Worm (Caenorhabditis elegans) whole organism, L2 larva: ENCODE results near the gene clec-60.

ENCODE experiments used
- ZK546.5 ChIP-seq: sonication (generic microtip); optimal IDR thresholded peaks from 2 replicates; lab custom pipeline; 2017; ENCODE audit warnings: missing biosample characterization, missing genetic modification characterization
- ama-1 ChIP-seq: fragments of 150-350 bp; optimal IDR thresholded peaks from 2 replicates; lab custom pipeline; 2018; ENCODE audit warnings: inconsistent platforms
- ceh-82 ChIP-seq: fragments of 150-350 bp; optimal IDR thresholded peaks from 2 replicates; lab custom pipeline; 2014; ENCODE audit warnings: missing biosample characterization, missing genetic modification characterization
- dmd-4 ChIP-seq: sonication (generic microtip); optimal IDR thresholded peaks from 2 replicates; lab custom pipeline; 2017; ENCODE audit warnings: missing biosample characterization, missing genetic modification characterization
- fos-1 ChIP-seq: fragments of 150-350 bp; optimal IDR thresholded peaks from 2 replicates; lab custom pipeline; 2014; ENCODE audit warnings: missing biosample characterization, missing genetic modification characterization
- nhr-10 ChIP-seq: sonication (generic microtip); optimal IDR thresholded peaks from 2 replicates; lab custom pipeline; 2017; ENCODE audit warnings: missing biosample characterization, missing genetic modification characterization
- nhr-11 ChIP-seq: fragments of 150-350 bp; optimal IDR thresholded peaks from 2 replicates; lab custom pipeline; 2014; ENCODE audit warnings: missing biosample characterization, missing genetic modification characterization
- nhr-12 ChIP-seq: fragments of 150-350 bp; optimal IDR thresholded peaks from 2 replicates; lab custom pipeline; 2014; ENCODE audit warnings: missing biosample characterization, missing genetic modification characterization
- nhr-23 ChIP-seq: fragments of 150-350 bp; optimal IDR thresholded peaks from 2 replicates; lab custom pipeline; 2014; ENCODE audit warnings: missing biosample characterization, missing genetic modification reagents, missing genetic modification characterization
- nhr-237 ChIP-seq: fragments of 150-350 bp; optimal IDR thresholded peaks from 2 replicates; lab custom pipeline; 2014; ENCODE audit warnings: missing biosample characterization, missing genetic modification characterization
- ztf-11 ChIP-seq: sonication (generic microtip); optimal IDR thresholded peaks from 2 replicates; lab custom pipeline; 2017; ENCODE audit warnings: missing biosample characterization, missing genetic modification characterization

DNA sequence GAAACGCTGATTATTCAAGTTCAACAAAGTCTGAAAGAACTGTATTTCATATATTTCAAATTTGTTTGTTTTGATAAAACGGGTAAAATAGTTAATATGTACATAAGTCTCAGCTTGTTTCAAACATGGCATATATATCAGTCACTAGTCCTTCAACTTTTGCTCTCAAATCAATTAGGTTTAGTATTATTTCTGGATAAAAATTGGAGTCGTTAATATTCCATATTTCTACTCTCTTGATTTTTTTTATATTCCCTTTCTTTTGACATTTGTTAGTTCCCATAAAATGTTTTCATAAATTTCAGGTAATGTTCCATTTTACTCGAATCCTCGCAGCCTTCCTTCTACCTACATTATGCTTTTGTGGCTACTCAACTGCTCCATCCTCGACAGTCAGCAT is 45.8 kb downstream of the clec-60 start, which contains the start of gene cut-4:
- TF ChIP-seq ztf-11 (tag; lab: Kevin White, UChicago) (no peak), ZK546.5 (tag; lab: Kevin White, UChicago) (no peak), nhr-10 (tag; lab: Kevin White, UChicago) (no peak), ama-1 (lab: Kevin White, UChicago) (no peak), nhr-11 (no peak), fos-1 (no peak), nhr-12 (tag; lab: Kevin White, UChicago) (no peak), dmd-4 (tag; lab: Kevin White, UChicago) (no peak), ceh-82 (no peak), nhr-237 (tag; lab: Kevin White, UChicago) (no peak), nhr-23 (tag; lab: Kevin White, UChicago) (no peak)
